Worm (Caenorhabditis elegans) whole organism, L2 larva: ENCODE data around the gene pros-1.

Source experiments
- ama-1 ChIP-seq: fragments of 150-350 bp; optimal IDR thresholded peaks from 2 replicates; lab custom pipeline; 2018; ENCODE audit warnings: inconsistent platforms
- nhr-11 ChIP-seq: fragments of 150-350 bp; optimal IDR thresholded peaks from 2 replicates; lab custom pipeline; 2014; ENCODE audit warnings: missing biosample characterization, missing genetic modification characterization
- nhr-237 ChIP-seq: fragments of 150-350 bp; optimal IDR thresholded peaks from 2 replicates; lab custom pipeline; 2014; ENCODE audit warnings: missing biosample characterization, missing genetic modification characterization

ce11 chrIII:8108490-8108889 is 41.4 kb downstream of the pros-1 start, which contains the start of gene C14B9.3:
- TF ChIP-seq ama-1 (lab: Kevin White, UChicago) (no peak), nhr-237 (tag; lab: Kevin White, UChicago) (no peak), nhr-11 (no peak)
